Fruit fly (Drosophila melanogaster) whole organism, embryonic: ENCODE data around the gene Rbcn-3B.

Source experiments
- Antp ChIP-seq: fragments of 200-800 bp; sonication (Bioruptor generic); optimal IDR thresholded peaks from 3 replicates; lab custom pipeline; 2016; ENCODE audit warnings: missing biosample characterization, missing genetic modification characterization
- Bgb ChIP-seq: fragments of 200-800 bp; sonication (Bioruptor generic); IDR thresholded peaks from 2 replicates; pipeline ENCODE4 v1.3.6; 2022; ENCODE audit warnings: missing biosample characterization, missing genetic modification characterization; ENCODE audit not compliant: partially characterized antibody
- CG10959 ChIP-seq: fragments of 200-800 bp; sonication (Bioruptor generic); IDR thresholded peaks from 2 replicates; pipeline ENCODE4 v1.3.6; 2022; ENCODE audit warnings: missing biosample characterization, missing genetic modification characterization
- CG10979 ChIP-seq: fragments of 200-800 bp; sonication (Bioruptor generic); optimal IDR thresholded peaks from 2 replicates; lab custom pipeline; 2018; ENCODE audit warnings: missing biosample characterization, mild to moderate bottlenecking, missing genetic modification characterization, moderate library complexity
- CG11093 ChIP-seq: fragments of 200-800 bp; sonication (Bioruptor generic); IDR thresholded peaks from 3 replicates; pipeline ENCODE4 v1.3.6; 2022; ENCODE audit warnings: missing biosample characterization, missing genetic modification characterization
- CG12391 ChIP-seq: fragments of 200-800 bp; sonication (Bioruptor generic); optimal IDR thresholded peaks from 3 replicates; lab custom pipeline; 2018; ENCODE audit warnings: missing biosample characterization, mild to moderate bottlenecking, missing genetic modification characterization, moderate library complexity
- CG12942 ChIP-seq: fragments of 200-800 bp; sonication (Bioruptor generic); optimal IDR thresholded peaks from 3 replicates; lab custom pipeline; 2016; ENCODE audit warnings: missing biosample characterization, missing genetic modification characterization
- CG17612 ChIP-seq: fragments of 200-800 bp; sonication (Bioruptor generic); IDR thresholded peaks from 2 replicates; pipeline ENCODE4 v1.3.6; 2022; ENCODE audit warnings: missing biosample characterization, missing genetic modification characterization
- CG18764 ChIP-seq: fragments of 200-800 bp; sonication (Bioruptor generic); optimal IDR thresholded peaks from 3 replicates; lab custom pipeline; 2016; ENCODE audit warnings: missing biosample characterization, missing genetic modification characterization
- CG3163 ChIP-seq: fragments of 200-800 bp; sonication (Bioruptor generic); optimal IDR thresholded peaks from 3 replicates; lab custom pipeline; 2016; ENCODE audit warnings: missing biosample characterization, missing genetic modification characterization
- CG3838 ChIP-seq: fragments of 200-800 bp; sonication (Bioruptor generic); optimal IDR thresholded peaks from 3 replicates; lab custom pipeline; 2016; ENCODE audit warnings: missing biosample characterization, missing genetic modification characterization
- CG42726 ChIP-seq: fragments of 200-800 bp; sonication (Bioruptor generic); IDR thresholded peaks from 2 replicates; pipeline ENCODE4 v1.3.6; 2022; ENCODE audit warnings: missing biosample characterization, missing genetic modification characterization; ENCODE audit not compliant: partially characterized antibody
- CG4282 ChIP-seq: fragments of 200-800 bp; sonication (Bioruptor generic); optimal IDR thresholded peaks from 2 replicates; lab custom pipeline; 2016; ENCODE audit warnings: missing biosample characterization, missing genetic modification characterization
- CG4730 ChIP-seq: fragments of 200-800 bp; sonication (Bioruptor generic); IDR thresholded peaks from 2 replicates; pipeline ENCODE4 v1.3.6; 2022; ENCODE audit warnings: missing biosample characterization, missing genetic modification characterization
- CG7963 ChIP-seq: fragments of 200-800 bp; sonication (Bioruptor generic); IDR thresholded peaks from 3 replicates; pipeline ENCODE4 v1.3.6; 2022; ENCODE audit warnings: missing biosample characterization, missing genetic modification characterization; ENCODE audit not compliant: partially characterized antibody
- D19B ChIP-seq: fragments of 200-800 bp; sonication (Bioruptor generic); optimal IDR thresholded peaks from 2 replicates; lab custom pipeline; 2017; ENCODE audit warnings: missing biosample characterization, mild to moderate bottlenecking, missing genetic modification characterization
- Dip3 ChIP-seq: fragments of 200-800 bp; sonication (Bioruptor generic); optimal IDR thresholded peaks from 3 replicates; lab custom pipeline; 2016; ENCODE audit warnings: missing biosample characterization, missing genetic modification characterization
- Eip74EF ChIP-seq, 2 experiments: fragments of 200-800 bp in 1 of 2; fragments of >200 bp in 1 of 2; sonication (Bioruptor generic) in 1 of 2; optimal IDR thresholded peaks; 2 replicates each; lab custom pipeline; 2017 to 2019; ENCODE audit warnings: missing biosample characterization in 2 of 2, missing genetic modification characterization in 2 of 2, mild to moderate bottlenecking in 1 of 2, moderate library complexity in 1 of 2
- HHEX ChIP-seq: fragments of 200-800 bp; sonication (Bioruptor generic); optimal IDR thresholded peaks from 3 replicates; lab custom pipeline; 2017; ENCODE audit warnings: missing biosample characterization, mild to moderate bottlenecking, missing genetic modification characterization, missing genetic modification reagents
- Hmr ChIP-seq: fragments of 200-800 bp; sonication (Bioruptor generic); optimal IDR thresholded peaks from 3 replicates; lab custom pipeline; 2017; ENCODE audit warnings: mild to moderate bottlenecking, missing biosample characterization, missing genetic modification reagents, missing genetic modification characterization
- Hr78 ChIP-seq, 2 experiments: fragments of 200-800 bp in 1 of 2; fragments of >200 bp in 1 of 2; sonication (Bioruptor generic) in 1 of 2; optimal IDR thresholded peaks; 2 replicates each; lab custom pipeline; 2017 to 2019; ENCODE audit warnings: missing biosample characterization in 2 of 2, missing genetic modification characterization in 2 of 2, mild to moderate bottlenecking in 1 of 2, moderate library complexity in 1 of 2
- Med ChIP-seq: fragments of 200-800 bp; sonication (Bioruptor generic); peaks from one replicate; lab custom pipeline; 2016; ENCODE audit warnings: missing biosample characterization, missing genetic modification characterization, mild to moderate bottlenecking, inconsistent platforms, moderate library complexity
- Mrtf ChIP-seq: fragments of 200-800 bp; sonication (Bioruptor generic); IDR thresholded peaks from 3 replicates; pipeline ENCODE4 v1.3.6; 2022; ENCODE audit warnings: missing biosample characterization, missing genetic modification characterization
- Six4 ChIP-seq: fragments of 200-800 bp; sonication (Bioruptor generic); optimal IDR thresholded peaks from 2 replicates; lab custom pipeline; 2016; ENCODE audit warnings: missing biosample characterization, missing genetic modification characterization
- Sox100B ChIP-seq: fragments of 200-800 bp; sonication (Bioruptor generic); optimal IDR thresholded peaks from 3 replicates; lab custom pipeline; 2018; ENCODE audit warnings: missing biosample characterization, mild to moderate bottlenecking, missing genetic modification characterization
- Vsx1 ChIP-seq: fragments of 200-800 bp; sonication (Bioruptor generic); optimal IDR thresholded peaks from 2 replicates; lab custom pipeline; 2017; ENCODE audit warnings: missing biosample characterization, mild to moderate bottlenecking, missing genetic modification characterization, missing genetic modification reagents
- crp ChIP-seq, 2 experiments: fragments of 200-800 bp; sonication (Bioruptor generic); optimal IDR thresholded peaks; 2 replicates in 1 of 2; 3 replicates in 1 of 2; lab custom pipeline; 2017; ENCODE audit warnings: missing biosample characterization in 2 of 2, missing genetic modification characterization in 2 of 2, mild to moderate bottlenecking in 1 of 2, moderate library complexity in 1 of 2
- cwo ChIP-seq: fragments of 200-800 bp; sonication (Bioruptor generic); optimal IDR thresholded peaks from 3 replicates; lab custom pipeline; 2017; ENCODE audit warnings: missing biosample characterization, missing genetic modification characterization, mild to moderate bottlenecking, moderate library complexity, missing genetic modification reagents
- dimm ChIP-seq: fragments of 200-800 bp; sonication (Bioruptor generic); IDR thresholded peaks from 2 replicates; pipeline ENCODE4 v1.3.6; 2022; ENCODE audit warnings: missing biosample characterization, missing genetic modification characterization
- emc ChIP-seq: fragments of 200-800 bp; sonication (Bioruptor generic); optimal IDR thresholded peaks from 2 replicates; lab custom pipeline; 2016; ENCODE audit warnings: missing biosample characterization, missing genetic modification characterization
- ems ChIP-seq: fragments of 200-800 bp; sonication (Bioruptor generic); optimal IDR thresholded peaks from 3 replicates; lab custom pipeline; 2016; ENCODE audit warnings: missing biosample characterization, missing genetic modification characterization
- exex ChIP-seq: fragments of 200-800 bp; sonication (Bioruptor generic); optimal IDR thresholded peaks from 4 replicates; lab custom pipeline; 2018; ENCODE audit warnings: missing biosample characterization, mild to moderate bottlenecking, missing genetic modification characterization, moderate library complexity
- eyg ChIP-seq: fragments of 200-800 bp; sonication (Bioruptor generic); optimal IDR thresholded peaks from 3 replicates; lab custom pipeline; 2016; ENCODE audit warnings: missing biosample characterization, missing genetic modification characterization
- gro ChIP-seq: fragments of 200-800 bp; sonication (Bioruptor generic); optimal IDR thresholded peaks from 2 replicates; lab custom pipeline; 2016; ENCODE audit warnings: missing biosample characterization, missing genetic modification characterization
- h ChIP-seq: fragments of >200 bp; optimal IDR thresholded peaks from 2 replicates; lab custom pipeline; 2017
- her ChIP-seq: fragments of 200-800 bp; sonication (Bioruptor generic); optimal IDR thresholded peaks from 2 replicates; lab custom pipeline; 2016; ENCODE audit warnings: missing biosample characterization, missing genetic modification characterization
- klu ChIP-seq: fragments of 200-800 bp; sonication (Bioruptor generic); IDR thresholded peaks from 2 replicates; pipeline ENCODE4 v1.3.6; 2022; ENCODE audit warnings: missing biosample characterization, missing genetic modification characterization
- kni ChIP-seq: fragments of 200-800 bp; sonication (Bioruptor generic); optimal IDR thresholded peaks from 3 replicates; lab custom pipeline; 2017; ENCODE audit warnings: mild to moderate bottlenecking, missing biosample characterization, missing genetic modification reagents, missing genetic modification characterization
- lab ChIP-seq: fragments of 200-800 bp; sonication (Bioruptor generic); optimal IDR thresholded peaks from 3 replicates; lab custom pipeline; 2017; ENCODE audit warnings: missing biosample characterization, missing genetic modification characterization, mild to moderate bottlenecking, moderate library complexity, missing genetic modification reagents
- lola ChIP-seq, 3 experiments: fragments of >200 bp in 2 of 3; fragments of 200-800 bp in 1 of 3; sonication (Bioruptor generic) in 1 of 3; optimal IDR thresholded peaks; 2 replicates each; lab custom pipeline; 2017 to 2019; ENCODE audit warnings: missing biosample characterization in 3 of 3, missing genetic modification characterization in 3 of 3, mild to moderate bottlenecking in 1 of 3, moderate library complexity in 1 of 3
- lov ChIP-seq, 2 experiments: fragments of 200-800 bp in 1 of 2; fragments of >200 bp in 1 of 2; sonication (Bioruptor generic) in 1 of 2; IDR thresholded peaks in 1 of 2; optimal IDR thresholded peaks in 1 of 2; 2 replicates in 1 of 2; 3 replicates in 1 of 2; pipeline versions ENCODE4 v1.3.6 to Lab custom; 2017 to 2022; ENCODE audit warnings: missing biosample characterization in 1 of 2, missing genetic modification characterization in 1 of 2
- nerfin-1 ChIP-seq: fragments of 200-800 bp; sonication (Bioruptor generic); optimal IDR thresholded peaks from 3 replicates; lab custom pipeline; 2019; ENCODE audit warnings: missing biosample characterization, mild to moderate bottlenecking, missing genetic modification characterization, moderate library complexity
- pho ChIP-seq: fragments of 200-800 bp; sonication (Bioruptor generic); optimal IDR thresholded peaks from 2 replicates; lab custom pipeline; 2016; ENCODE audit warnings: missing biosample characterization, missing genetic modification characterization
- psq ChIP-seq: fragments of 200-800 bp; sonication (Bioruptor generic); optimal IDR thresholded peaks from 2 replicates; lab custom pipeline; 2017; ENCODE audit warnings: missing biosample characterization, missing genetic modification characterization
- seq ChIP-seq: fragments of 200-800 bp; sonication (Bioruptor generic); IDR thresholded peaks from 2 replicates; pipeline ENCODE4 v1.3.6; 2022; ENCODE audit warnings: missing biosample characterization, missing genetic modification characterization
- slbo ChIP-seq: fragments of 200-800 bp; sonication (Bioruptor generic); IDR thresholded peaks from 2 replicates; pipeline ENCODE4 v1.3.6; 2022; ENCODE audit warnings: missing biosample characterization, missing genetic modification characterization
- trh ChIP-seq: fragments of 200-800 bp; sonication (Bioruptor generic); optimal IDR thresholded peaks from 2 replicates; lab custom pipeline; 2016; ENCODE audit warnings: missing biosample characterization, missing genetic modification characterization
- unpg ChIP-seq: fragments of 200-800 bp; sonication (Bioruptor generic); optimal IDR thresholded peaks from 3 replicates; lab custom pipeline; 2018; ENCODE audit warnings: missing biosample characterization, mild to moderate bottlenecking, missing genetic modification characterization, moderate library complexity
- zfh2 ChIP-seq: fragments of 200-800 bp; sonication (Bioruptor generic); optimal IDR thresholded peaks from 2 replicates; lab custom pipeline; 2016; ENCODE audit warnings: missing biosample characterization, missing genetic modification characterization

Gene Rbcn-3B

dm6 chrX:1940020-1940419 is 31.3 kb downstream of the Rbcn-3B start, which contains the start of the genes CG3857 and CG3587 (continued):
- TF ChIP-seq Hr78 (GFP tag; optimal IDR thresholded peaks at IDR 0.05; lab: Kevin White, UChicago) (peak in 1 of 2 experiments; percentile 17), eyg (peak; percentile 67), lola (GFP tag; optimal IDR thresholded peaks at IDR 0.05; lab: Kevin White, UChicago) (peak in 1 of 3 experiments; percentile 67), lov (optimal IDR thresholded peaks at IDR 0.05; lab: Kevin White, UChicago) (no peak), lov (GFP tag; IDR thresholded peaks at IDR 0.05; lab: Robert Waterston, UW) (0 out of 3 replicates have a peak, but pooled peaks have one; percentile 43), trh (peak; percentile 2), CG4730 (GFP tag; lab: Robert Waterston, UW) (peak; percentile 64), lab (GFP tag; lab: Kevin White, UChicago) (peak; percentile 70), ems (peak; percentile 38), CG10979 (tag; lab: Kevin White, UChicago) (peak; percentile 54), CG4282 (GFP tag; lab: Kevin White, UChicago) (peak; percentile 64), Dip3 (peak; percentile 78), CG3163 (peak; percentile 67), pho (peak; percentile 70), Six4 (GFP tag; lab: Kevin White, UChicago) (peak; percentile 59), seq (GFP tag; lab: Robert Waterston, UW) (0 out of 2 replicates have a peak, but pooled peaks have one; percentile 21), Med (GFP tag; lab: Kevin White, UChicago) (peak; percentile 97), zfh2 (peak; percentile 92), crp (GFP tag; optimal IDR thresholded peaks at IDR 0.05; lab: Kevin White, UChicago) (peak in 1 of 2 experiments; percentile 61), nerfin-1 (tag; lab: Kevin White, UChicago) (peak; percentile 52), Bgb (GFP tag; lab: Robert Waterston, UW) (no peak), her (GFP tag; lab: Kevin White, UChicago) (peak; percentile 77), kni (GFP tag; lab: Kevin White, UChicago) (peak; percentile 31), D19B (GFP tag; lab: Kevin White, UChicago) (peak; percentile 48), Sox100B (peak; percentile 61), CG11093 (GFP tag; lab: Robert Waterston, UW) (peak; percentile 62; the same call in 1 of the 3 replicates), gro (peak; percentile 81), CG18764 (GFP tag; lab: Kevin White, UChicago) (peak; percentile 44), Antp (GFP tag; lab: Kevin White, UChicago) (peak; percentile 75), unpg (GFP tag; lab: Kevin White, UChicago) (peak; percentile 57), HHEX (peak; percentile 63), CG17612 (no peak), CG10959 (GFP tag; lab: Robert Waterston, UW) (0 out of 2 replicates have a peak, but pooled peaks have one; percentile 16), CG42726 (GFP tag; lab: Robert Waterston, UW) (no peak), exex (tag; lab: Kevin White, UChicago) (peak; percentile 8), CG7963 (no peak), h (no peak), psq (GFP tag; lab: Kevin White, UChicago) (peak; percentile 18), emc (GFP tag; lab: Kevin White, UChicago) (no peak), slbo (GFP tag; lab: Robert Waterston, UW) (peak; percentile 83), Eip74EF (GFP tag; optimal IDR thresholded peaks at IDR 0.05; lab: Kevin White, UChicago) (no peak), cwo (peak; percentile 53), dimm (no peak), Mrtf (no peak), CG12942 (peak; percentile 71), Vsx1 (no peak), klu (GFP tag; lab: Robert Waterston, UW) (peak; percentile 57; the same call in 1 of the 2 replicates), CG12391 (tag; lab: Kevin White, UChicago) (peak; percentile 83), Hmr (GFP tag; lab: Kevin White, UChicago) (peak; percentile 81), CG3838 (GFP tag; lab: Kevin White, UChicago) (no peak)
